Fruit fly (Drosophila melanogaster): ENCODE data around the gene tefu.
A peak's percentile ranks its signal among the peaks of the same experiment; 100 is the strongest.

The tefu gene

dm6 chr3R:15280619-15281334, 38.7 kb upstream of the tefu start (continued):
- TF ChIP-seq CG15011 (GFP tag; optimal IDR thresholded peaks at IDR 0.05) (peak; percentile 12), CG3163 (GFP tag; optimal IDR thresholded peaks at IDR 0.05) (no peak), sc (optimal IDR thresholded peaks at IDR 0.05) (no peak), sc (GFP tag; optimal IDR thresholded peaks at IDR 0.05) (peak; percentile 78), CG6683 (GFP tag; optimal IDR thresholded peaks at IDR 0.05) (no peak), CG34422 (GFP tag; IDR thresholded peaks at IDR 0.05) (0 out of 3 replicates have a peak, but pooled peaks have one; percentile 23), CG1024 (GFP tag; IDR thresholded peaks at IDR 0.05) (peak; percentile 18; the same call in 1 of the 2 replicates), Ets65A (GFP tag) (peak; percentile 73), gfzf (GFP tag; optimal IDR thresholded peaks at IDR 0.05) (no peak), chm (GFP tag; IDR thresholded peaks at IDR 0.05) (no peak), CG30431 (GFP tag; optimal IDR thresholded peaks at IDR 0.05) (peak; percentile 65), lab (GFP tag; optimal IDR thresholded peaks at IDR 0.05) (peak; percentile 20), seq (GFP tag; IDR thresholded peaks at IDR 0.05) (no peak), caup (GFP tag; optimal IDR thresholded peaks at IDR 0.05; ENCODE audit: severe bottlenecking) (peak; percentile 44), CG31441 (GFP tag; IDR thresholded peaks at IDR 0.05) (peak; percentile 86), CG12391 (tag; optimal IDR thresholded peaks at IDR 0.05) (peak; percentile 80), CG6854 (GFP tag; optimal IDR thresholded peaks at IDR 0.05) (peak; percentile 25), CG10959 (GFP tag; IDR thresholded peaks at IDR 0.05) (no peak), esg (GFP tag; conservative IDR thresholded peaks at IDR 0.05) (no peak), Dek (tag; optimal IDR thresholded peaks at IDR 0.05) (peak; percentile 20), Gug (GFP tag; IDR thresholded peaks at IDR 0.05) (peak; percentile 50; the same call in 1 of the 4 replicates), Ets97D (GFP tag; optimal IDR thresholded peaks at IDR 0.05) (no peak), CG30020 (tag; optimal IDR thresholded peaks at IDR 0.05) (peak; percentile 45), Side (GFP tag; optimal IDR thresholded peaks at IDR 0.05) (no peak), CG3995 (GFP tag; optimal IDR thresholded peaks at IDR 0.05) (no peak), Hmx (GFP tag; optimal IDR thresholded peaks at IDR 0.05) (no peak), lilli (GFP tag; optimal IDR thresholded peaks at IDR 0.05) (peak; percentile 46), CG3847 (GFP tag; IDR thresholded peaks at IDR 0.05) (peak; percentile 40; the same call in 1 of the 2 replicates), CG32532 (GFP tag; IDR thresholded peaks at IDR 0.05) (peak; percentile 16; the same call in 1 of the 2 replicates), org-1 (GFP tag; optimal IDR thresholded peaks at IDR 0.05) (peak; percentile 61), HLH4C (GFP tag; IDR thresholded peaks at IDR 0.05; ENCODE audit: partially characterized antibody) (no peak), Camta (GFP tag; optimal IDR thresholded peaks at IDR 0.05) (peak; percentile 40), ems (GFP tag; optimal IDR thresholded peaks at IDR 0.05) (no peak), CG4424 (GFP tag; optimal IDR thresholded peaks at IDR 0.05) (peak; percentile 79), CG7556 (GFP tag; optimal IDR thresholded peaks at IDR 0.05) (peak; percentile 85), Dref (GFP tag; IDR thresholded peaks at IDR 0.05) (no peak), CG11398 (GFP tag; optimal IDR thresholded peaks at IDR 0.05) (no peak), CG3281 (GFP tag; optimal IDR thresholded peaks at IDR 0.05) (peak; percentile 64), CG9437 (GFP tag; optimal IDR thresholded peaks at IDR 0.05) (peak; percentile 77), D19B (GFP tag; optimal IDR thresholded peaks at IDR 0.05) (peak; percentile 8), Bdp1 (GFP tag; optimal IDR thresholded peaks at IDR 0.05) (peak; percentile 6), CG34376 (GFP tag; optimal IDR thresholded peaks at IDR 0.05) (no peak), zen (tag; optimal IDR thresholded peaks at IDR 0.05) (peak; percentile 67), CG3065 (GFP tag; optimal IDR thresholded peaks at IDR 0.05) (no peak), wor (GFP tag; IDR thresholded peaks at IDR 0.05) (peak; percentile 28; the same call in 1 of the 2 replicates), CG10209 (GFP tag; optimal IDR thresholded peaks at IDR 0.05) (peak; percentile 80), zf30C (GFP tag; optimal IDR thresholded peaks at IDR 0.05) (peak; percentile 61), kni (GFP tag; optimal IDR thresholded peaks at IDR 0.05) (peak; percentile 13), CG7271 (tag; optimal IDR thresholded peaks at IDR 0.05) (peak; percentile 16), Hr78 (GFP tag; optimal IDR thresholded peaks at IDR 0.05) (peak in 1 of 2 experiments; percentile 64)

Measured in whole organism, embryonic.